Worm (Caenorhabditis elegans) whole organism, early embryonic: ENCODE data around the gene set-15.

ENCODE experiments used
- B0310.2 ChIP-seq: sonication (generic microtip); optimal IDR thresholded peaks from 2 replicates; lab custom pipeline; 2016; ENCODE audit warnings: mild to moderate bottlenecking, missing genetic modification characterization, missing compliant biosample characterization
- F13C5.2 ChIP-seq: sonication (generic microtip); optimal IDR thresholded peaks from 2 replicates; lab custom pipeline; 2017; ENCODE audit warnings: mild to moderate bottlenecking, missing genetic modification characterization, inconsistent platforms, missing compliant biosample characterization
- aly-1 ChIP-seq: sonication (generic microtip); optimal IDR thresholded peaks from 2 replicates; lab custom pipeline; 2016; ENCODE audit warnings: missing genetic modification characterization, missing compliant biosample characterization
- ama-1 ChIP-seq: fragments of 150-350 bp; optimal IDR thresholded peaks from 2 replicates; lab custom pipeline; 2014
- ceh-13 ChIP-seq: fragments of 200-800 bp; sonication (Bioruptor generic); optimal IDR thresholded peaks from 2 replicates; lab custom pipeline; 2018; ENCODE audit warnings: mild to moderate bottlenecking, missing genetic modification characterization, missing compliant biosample characterization
- ceh-36 ChIP-seq: sonication (generic microtip); optimal IDR thresholded peaks from 2 replicates; lab custom pipeline; 2016; ENCODE audit warnings: missing genetic modification characterization, inconsistent platforms, missing compliant biosample characterization
- ets-7 ChIP-seq: sonication (generic microtip); optimal IDR thresholded peaks from 2 replicates; lab custom pipeline; 2016; ENCODE audit warnings: missing genotype, missing genetic modification characterization, missing compliant biosample characterization
- flt-1 ChIP-seq: fragments of 200-800 bp; sonication (Bioruptor generic); IDR thresholded peaks from 2 replicates; pipeline ENCODE4 v1.3.6; 2022; ENCODE audit warnings: missing genetic modification characterization, missing compliant biosample characterization
- hmbx-1 ChIP-seq: sonication (generic microtip); optimal IDR thresholded peaks from 2 replicates; lab custom pipeline; 2016; ENCODE audit warnings: mild to moderate bottlenecking, missing genetic modification characterization, missing compliant biosample characterization
- hmg-4 ChIP-seq: fragments of 200-800 bp; sonication (Bioruptor generic); optimal IDR thresholded peaks from 2 replicates; lab custom pipeline; 2018; ENCODE audit warnings: mild to moderate bottlenecking, missing genetic modification characterization, missing compliant biosample characterization
- hnd-1 ChIP-seq: sonication (generic microtip); optimal IDR thresholded peaks from 2 replicates; lab custom pipeline; 2016; ENCODE audit warnings: missing genetic modification characterization, missing compliant biosample characterization
- pes-1 ChIP-seq: fragments of 200-800 bp; sonication (Bioruptor generic); IDR thresholded peaks from 2 replicates; pipeline ENCODE4 v1.3.6; 2022; ENCODE audit warnings: missing genetic modification reagents, missing genetic modification characterization, missing compliant biosample characterization
- scrt-1 ChIP-seq: fragments of 200-800 bp; sonication (Bioruptor generic); IDR thresholded peaks from 2 replicates; pipeline ENCODE4 v1.3.6; 2022; ENCODE audit warnings: missing genetic modification characterization, missing compliant biosample characterization
- sea-1 ChIP-seq: fragments of 200-800 bp; sonication (Bioruptor generic); conservative IDR thresholded peaks from 2 replicates; pipeline ENCODE4 v1.3.6; 2022; ENCODE audit warnings: missing genetic modification characterization, missing compliant biosample characterization
- tbx-11 ChIP-seq: fragments of 200-800 bp; sonication (Bioruptor generic); IDR thresholded peaks from 2 replicates; pipeline ENCODE4 v1.3.6; 2022; ENCODE audit warnings: missing genetic modification characterization, missing compliant biosample characterization
- tbx-37 ChIP-seq: fragments of 200-800 bp; sonication (Bioruptor generic); conservative IDR thresholded peaks from 2 replicates; pipeline ENCODE4 v1.3.6; 2022; ENCODE audit warnings: missing genetic modification reagents, missing genetic modification characterization, missing compliant biosample characterization
- tra-4 ChIP-seq: sonication (generic microtip); optimal IDR thresholded peaks from 2 replicates; lab custom pipeline; 2017; ENCODE audit warnings: missing genetic modification characterization, missing compliant biosample characterization

The set-15 gene

DNA sequence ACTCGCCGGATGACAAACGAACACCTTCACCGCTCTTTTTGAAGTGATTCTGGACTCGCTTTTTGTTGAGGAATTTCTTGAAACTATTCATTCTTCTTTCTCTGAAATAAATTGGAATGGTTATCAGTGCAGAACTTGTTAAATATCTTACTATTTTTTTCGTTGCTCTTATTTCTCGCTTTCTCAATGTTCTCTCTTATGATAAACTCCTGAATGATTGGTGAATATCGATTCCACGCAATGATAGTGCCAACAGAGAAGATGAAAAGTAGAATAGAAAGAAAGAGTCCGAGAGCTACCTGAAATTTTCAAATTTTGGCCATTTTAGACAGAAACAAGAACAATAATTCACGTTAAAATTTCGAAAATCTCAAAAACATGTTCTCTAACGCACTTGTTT lies 29.4 kb upstream of the set-15 start, which contains the start of gene ubxn-6:
Gene ubxn-6 (minus strand): TSS at position 101 of the 400 bp plus-strand sequence.
- TF ChIP-seq tbx-37 (GFP tag; lab: Robert Waterston, UW) = no peak
- no peak for TF ChIP-seq ceh-13 (GFP tag; lab: Kevin White, UChicago)
- TF ChIP-seq ama-1 = no peak
- no peak for TF ChIP-seq aly-1 (tag; lab: Kevin White, UChicago)
- TF ChIP-seq ets-7 (tag; lab: Kevin White, UChicago) = no peak
- TF ChIP-seq scrt-1 = no peak
- no peak for TF ChIP-seq flt-1 (GFP tag; lab: Robert Waterston, UW)
- TF ChIP-seq ceh-36 (tag; lab: Kevin White, UChicago) = no peak
- TF ChIP-seq F13C5.2 = no peak
- TF ChIP-seq hmg-4 (GFP tag; lab: Kevin White, UChicago) = no peak
- no peak for TF ChIP-seq tbx-11 (GFP tag; lab: Robert Waterston, UW)
- no peak for TF ChIP-seq B0310.2 (tag; lab: Kevin White, UChicago)
- no peak for TF ChIP-seq tra-4 (tag; lab: Kevin White, UChicago)
- TF ChIP-seq hnd-1 (tag; lab: Kevin White, UChicago) = no peak
- TF ChIP-seq sea-1 = no peak
- no peak for TF ChIP-seq hmbx-1 (tag; lab: Kevin White, UChicago)
- TF ChIP-seq pes-1 = no peak

DNA sequence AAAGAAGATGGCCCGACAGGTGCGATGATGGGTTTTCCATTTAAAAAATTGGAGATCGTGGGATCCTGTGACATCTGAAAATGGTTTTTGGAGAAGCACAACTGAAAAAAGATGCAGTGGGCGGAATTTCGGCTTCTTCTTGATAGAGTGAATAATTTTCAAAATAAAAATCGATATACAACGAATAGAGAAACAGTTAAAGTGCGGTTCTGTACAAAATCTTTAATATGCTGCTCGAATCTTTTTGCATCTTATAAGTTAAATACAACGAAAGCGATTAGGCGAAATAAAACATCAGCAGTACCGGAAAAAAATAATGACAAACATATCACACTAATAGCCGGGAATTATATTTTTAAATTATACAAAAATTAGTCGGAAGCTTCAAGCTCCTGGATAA lies 27.2 kb upstream of the set-15 start, which contains the start of gene H06H21.11:
Gene H06H21.11 (minus strand): TSS at position 101 of the 400 bp plus-strand sequence.
- no peak for TF ChIP-seq ceh-13 (GFP tag; lab: Kevin White, UChicago)
- TF ChIP-seq scrt-1 = no peak
- no peak for TF ChIP-seq ama-1
- no peak for TF ChIP-seq hnd-1 (tag; lab: Kevin White, UChicago)
- no peak for TF ChIP-seq flt-1 (GFP tag; lab: Robert Waterston, UW)
- no peak for TF ChIP-seq tbx-11 (GFP tag; lab: Robert Waterston, UW)
- no peak for TF ChIP-seq tra-4 (tag; lab: Kevin White, UChicago)
- TF ChIP-seq aly-1 (tag; lab: Kevin White, UChicago) = no peak
- TF ChIP-seq B0310.2 (tag; lab: Kevin White, UChicago) = no peak
- TF ChIP-seq hmg-4 (GFP tag; lab: Kevin White, UChicago) = no peak
- no peak for TF ChIP-seq sea-1
- no peak for TF ChIP-seq ets-7 (tag; lab: Kevin White, UChicago)
- TF ChIP-seq ceh-36 (tag; lab: Kevin White, UChicago) = no peak
- TF ChIP-seq F13C5.2 = no peak

DNA sequence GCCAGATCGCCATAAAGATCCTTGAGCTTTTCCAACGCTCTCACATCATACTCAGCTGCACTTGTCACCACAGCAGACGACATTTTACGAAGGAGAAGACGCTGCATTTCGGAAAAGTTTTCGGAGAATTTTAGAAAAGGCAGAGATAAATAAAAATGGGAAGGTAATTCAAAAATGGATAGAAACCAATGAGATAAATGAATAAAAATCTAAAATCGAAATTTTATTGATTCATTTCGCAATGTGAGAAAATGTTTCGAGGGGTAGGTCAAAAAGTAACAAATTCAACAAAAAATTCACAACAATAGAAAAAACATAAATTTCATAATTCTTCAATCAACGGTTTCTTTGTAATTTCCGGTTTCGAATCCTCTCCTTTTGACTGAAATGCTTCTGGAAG lies 26.5 kb upstream of the set-15 start, which contains the start of gene dpf-5:
Gene dpf-5 (minus strand): TSS at position 101 of the 400 bp plus-strand sequence.
- TF ChIP-seq pes-1 = no peak
- TF ChIP-seq F13C5.2 = no peak
- TF ChIP-seq hmg-4 (GFP tag; lab: Kevin White, UChicago) = no peak
- TF ChIP-seq aly-1 (tag; lab: Kevin White, UChicago) = no peak
- no peak for TF ChIP-seq ets-7 (tag; lab: Kevin White, UChicago)
- TF ChIP-seq B0310.2 (tag; lab: Kevin White, UChicago) = no peak
- no peak for TF ChIP-seq ceh-13 (GFP tag; lab: Kevin White, UChicago)
- TF ChIP-seq ama-1 = no peak
- no peak for TF ChIP-seq tra-4 (tag; lab: Kevin White, UChicago)
- no peak for TF ChIP-seq scrt-1
- TF ChIP-seq hmbx-1 (tag; lab: Kevin White, UChicago) = no peak
- TF ChIP-seq flt-1 (GFP tag; lab: Robert Waterston, UW) = no peak
- no peak for TF ChIP-seq hnd-1 (tag; lab: Kevin White, UChicago)
- TF ChIP-seq tbx-11 (GFP tag; lab: Robert Waterston, UW) = no peak
- TF ChIP-seq ceh-36 (tag; lab: Kevin White, UChicago) = no peak

DNA sequence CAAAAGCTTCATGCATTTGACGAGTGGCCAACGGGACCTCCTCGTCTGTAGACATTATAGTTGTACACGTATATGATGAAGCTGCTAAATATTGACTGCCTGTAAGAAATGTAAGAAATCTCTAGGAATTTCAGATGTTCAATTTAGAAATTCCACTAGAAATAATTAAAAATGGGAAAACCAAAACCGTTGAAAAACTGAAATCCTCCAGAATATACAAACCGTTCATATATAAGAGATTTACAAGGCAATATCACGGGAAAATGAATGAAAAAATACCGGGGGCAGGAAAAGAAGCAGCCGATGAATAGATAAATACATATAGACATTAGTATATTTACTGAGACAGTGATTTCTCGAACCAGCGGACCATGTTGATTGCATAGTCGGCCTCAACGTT lies 22.5 kb upstream of the set-15 start, which contains the start of gene dpf-7:
Gene dpf-7 (minus strand): TSS at position 101 of the 400 bp plus-strand sequence.
- TF ChIP-seq pes-1 (no peak), F13C5.2 (no peak), B0310.2 (tag; lab: Kevin White, UChicago) (no peak), ceh-13 (GFP tag; lab: Kevin White, UChicago) (no peak), flt-1 (GFP tag; lab: Robert Waterston, UW) (no peak), aly-1 (tag; lab: Kevin White, UChicago) (no peak), ama-1 (no peak), ceh-36 (tag; lab: Kevin White, UChicago) (no peak), tra-4 (tag; lab: Kevin White, UChicago) (no peak), tbx-11 (GFP tag; lab: Robert Waterston, UW) (no peak), hnd-1 (tag; lab: Kevin White, UChicago) (no peak), ets-7 (tag; lab: Kevin White, UChicago) (no peak), scrt-1 (no peak), sea-1 (no peak), tbx-37 (GFP tag; lab: Robert Waterston, UW) (no peak), hmbx-1 (tag; lab: Kevin White, UChicago) (no peak), hmg-4 (GFP tag; lab: Kevin White, UChicago) (no peak)

DNA sequence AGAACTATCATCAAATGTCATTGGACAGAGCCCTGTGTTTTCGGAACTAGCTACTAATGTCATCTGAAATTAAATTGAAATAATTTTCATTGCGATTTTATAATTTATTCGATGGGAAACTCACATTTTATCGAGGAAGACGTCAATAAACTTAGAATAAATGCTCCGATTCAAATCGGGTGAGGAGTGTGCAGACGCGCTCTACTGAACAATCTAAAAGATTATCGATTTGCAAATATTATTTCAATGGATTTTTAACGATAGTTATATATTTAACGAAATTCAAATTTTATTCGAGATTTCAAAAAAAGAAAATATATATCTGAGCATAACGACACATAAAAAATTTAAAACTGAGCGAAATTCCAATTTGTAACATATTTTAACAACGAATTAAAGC lies 19.1 kb upstream of the set-15 start, which contains the start of gene eor-1:
Gene eor-1 (minus strand): TSS at position 65 of the 400 bp plus-strand sequence.
- TF ChIP-seq hnd-1 (tag; lab: Kevin White, UChicago) = no peak
- TF ChIP-seq tbx-11 (GFP tag; lab: Robert Waterston, UW) = no peak
- TF ChIP-seq ets-7 (tag; lab: Kevin White, UChicago) = no peak
- no peak for TF ChIP-seq hmg-4 (GFP tag; lab: Kevin White, UChicago)
- TF ChIP-seq tra-4 (tag; lab: Kevin White, UChicago) = no peak
- no peak for TF ChIP-seq scrt-1
- TF ChIP-seq ceh-36 (tag; lab: Kevin White, UChicago) = no peak
- TF ChIP-seq B0310.2 (tag; lab: Kevin White, UChicago) = no peak
- TF ChIP-seq flt-1 (GFP tag; lab: Robert Waterston, UW) = no peak
- TF ChIP-seq ceh-13 (GFP tag; lab: Kevin White, UChicago) = no peak
- no peak for TF ChIP-seq sea-1
- TF ChIP-seq F13C5.2 = no peak
- TF ChIP-seq aly-1 (tag; lab: Kevin White, UChicago) = no peak
- TF ChIP-seq hmbx-1 (tag; lab: Kevin White, UChicago) = no peak
- TF ChIP-seq tbx-37 (GFP tag; lab: Robert Waterston, UW) = no peak
- no peak for TF ChIP-seq pes-1
- no peak for TF ChIP-seq ama-1

DNA sequence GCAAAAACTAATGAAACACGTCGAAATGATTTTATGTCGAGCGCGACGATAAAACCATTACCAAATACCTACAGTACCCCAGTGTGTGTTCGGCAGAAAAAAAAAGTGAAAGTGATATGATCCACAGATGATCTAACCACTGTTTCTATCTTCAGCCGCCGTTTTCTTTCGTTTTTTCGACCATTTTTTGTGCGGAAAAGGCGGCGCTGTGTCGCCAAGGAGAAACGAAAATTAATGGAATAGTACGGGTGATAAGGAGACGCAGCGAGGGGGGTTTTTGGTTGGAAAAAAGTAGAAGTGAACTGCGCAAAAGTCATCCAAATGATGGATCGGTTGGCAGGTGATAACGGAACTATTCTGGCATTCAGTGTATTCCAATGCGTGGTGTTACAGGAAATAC lies 15.1 kb upstream of the set-15 start:
- TF ChIP-seq ceh-13 (GFP tag; lab: Kevin White, UChicago) (no peak), tbx-11 (GFP tag; lab: Robert Waterston, UW) (no peak), flt-1 (GFP tag; lab: Robert Waterston, UW) (no peak), hnd-1 (tag; lab: Kevin White, UChicago) (no peak), ama-1 (no peak), hmg-4 (GFP tag; lab: Kevin White, UChicago) (no peak), ets-7 (tag; lab: Kevin White, UChicago) (no peak), F13C5.2 (no peak), tra-4 (tag; lab: Kevin White, UChicago) (no peak), pes-1 (no peak), ceh-36 (tag; lab: Kevin White, UChicago) (no peak), sea-1 (no peak), tbx-37 (GFP tag; lab: Robert Waterston, UW) (no peak)
